Worm (Caenorhabditis elegans) whole organism, early embryonic: Measurements from ENCODE around the gene rps-0.

ENCODE experiments used
- B0310.2 ChIP-seq: sonication (generic microtip); optimal IDR thresholded peaks from 2 replicates; lab custom pipeline; 2016; ENCODE audit warnings: mild to moderate bottlenecking, missing genetic modification characterization, missing compliant biosample characterization
- F13C5.2 ChIP-seq: sonication (generic microtip); optimal IDR thresholded peaks from 2 replicates; lab custom pipeline; 2017; ENCODE audit warnings: mild to moderate bottlenecking, missing genetic modification characterization, inconsistent platforms, missing compliant biosample characterization
- aly-1 ChIP-seq: sonication (generic microtip); optimal IDR thresholded peaks from 2 replicates; lab custom pipeline; 2016; ENCODE audit warnings: missing genetic modification characterization, missing compliant biosample characterization
- ama-1 ChIP-seq: fragments of 150-350 bp; optimal IDR thresholded peaks from 2 replicates; lab custom pipeline; 2014
- ceh-13 ChIP-seq: fragments of 200-800 bp; sonication (Bioruptor generic); optimal IDR thresholded peaks from 2 replicates; lab custom pipeline; 2018; ENCODE audit warnings: mild to moderate bottlenecking, missing genetic modification characterization, missing compliant biosample characterization
- ets-7 ChIP-seq: sonication (generic microtip); optimal IDR thresholded peaks from 2 replicates; lab custom pipeline; 2016; ENCODE audit warnings: missing genotype, missing genetic modification characterization, missing compliant biosample characterization
- flt-1 ChIP-seq: fragments of 200-800 bp; sonication (Bioruptor generic); IDR thresholded peaks from 2 replicates; pipeline ENCODE4 v1.3.6; 2022; ENCODE audit warnings: missing genetic modification characterization, missing compliant biosample characterization
- hmbx-1 ChIP-seq: sonication (generic microtip); optimal IDR thresholded peaks from 2 replicates; lab custom pipeline; 2016; ENCODE audit warnings: mild to moderate bottlenecking, missing genetic modification characterization, missing compliant biosample characterization
- hmg-4 ChIP-seq: fragments of 200-800 bp; sonication (Bioruptor generic); optimal IDR thresholded peaks from 2 replicates; lab custom pipeline; 2018; ENCODE audit warnings: mild to moderate bottlenecking, missing genetic modification characterization, missing compliant biosample characterization
- hnd-1 ChIP-seq: sonication (generic microtip); optimal IDR thresholded peaks from 2 replicates; lab custom pipeline; 2016; ENCODE audit warnings: missing genetic modification characterization, missing compliant biosample characterization
- scrt-1 ChIP-seq: fragments of 200-800 bp; sonication (Bioruptor generic); IDR thresholded peaks from 2 replicates; pipeline ENCODE4 v1.3.6; 2022; ENCODE audit warnings: missing genetic modification characterization, missing compliant biosample characterization
- sea-1 ChIP-seq: fragments of 200-800 bp; sonication (Bioruptor generic); conservative IDR thresholded peaks from 2 replicates; pipeline ENCODE4 v1.3.6; 2022; ENCODE audit warnings: missing genetic modification characterization, missing compliant biosample characterization
- tbx-11 ChIP-seq: fragments of 200-800 bp; sonication (Bioruptor generic); IDR thresholded peaks from 2 replicates; pipeline ENCODE4 v1.3.6; 2022; ENCODE audit warnings: missing genetic modification characterization, missing compliant biosample characterization
- tbx-37 ChIP-seq: fragments of 200-800 bp; sonication (Bioruptor generic); conservative IDR thresholded peaks from 2 replicates; pipeline ENCODE4 v1.3.6; 2022; ENCODE audit warnings: missing genetic modification reagents, missing genetic modification characterization, missing compliant biosample characterization

ce11 chrIII:4748109-4748508, 5.7 kb downstream of the rps-0 start, which contains the start of gene col-89:
- TF ChIP-seq flt-1 (no peak), ceh-13 (no peak), B0310.2 (tag; lab: Kevin White, UChicago) (no peak), hmbx-1 (tag; lab: Kevin White, UChicago) (no peak), tbx-37 (no peak), ama-1 (lab: Kevin White, UChicago) (no peak), aly-1 (tag; lab: Kevin White, UChicago) (no peak), ets-7 (tag; lab: Kevin White, UChicago) (no peak), tbx-11 (GFP tag; lab: Robert Waterston, UW) (no peak), hnd-1 (tag; lab: Kevin White, UChicago) (no peak), hmg-4 (GFP tag; lab: Kevin White, UChicago) (no peak), F13C5.2 (tag; lab: Kevin White, UChicago) (no peak), sea-1 (no peak), scrt-1 (GFP tag; lab: Robert Waterston, UW) (no peak)
